Fruit fly (Drosophila melanogaster): ENCODE data around the gene Cpr78Cc.

DNA sequence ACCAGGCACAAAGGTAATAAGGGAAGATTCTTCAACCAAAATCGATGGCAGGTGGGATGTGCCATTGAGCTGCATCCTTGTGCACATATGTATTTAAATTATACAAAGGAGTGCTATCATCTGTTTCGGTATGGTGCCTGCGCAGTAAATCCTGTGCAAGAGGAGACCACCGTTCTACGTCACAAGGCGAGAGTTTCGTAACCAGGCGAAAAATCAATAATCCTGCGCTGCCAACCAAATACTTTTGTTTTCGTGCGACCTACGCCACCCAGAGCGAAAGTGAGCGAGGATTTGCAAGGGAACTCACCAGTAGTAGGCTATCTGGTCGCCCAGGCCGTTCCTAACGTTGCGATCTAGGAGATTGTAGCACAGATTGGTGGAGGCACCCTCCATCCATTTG lies 21.2 kb upstream of the Cpr78Cc start:
- TF ChIP-seq Pif1B (GFP tag; optimal IDR thresholded peaks at IDR 0.05) (no peak), Ets98B (GFP tag; IDR thresholded peaks at IDR 0.05) (no peak), D1 (tag; optimal IDR thresholded peaks at IDR 0.05) (no peak), CG8159 (tag; optimal IDR thresholded peaks at IDR 0.05) (no peak), CG17806 (tag; optimal IDR thresholded peaks at IDR 0.05) (no peak), rn (GFP tag; IDR thresholded peaks at IDR 0.05) (no peak), CG13204 (GFP tag; optimal IDR thresholded peaks at IDR 0.05) (no peak), CG12605 (GFP tag; IDR thresholded peaks at IDR 0.05) (no peak)

Measured in whole organism, pupa.